Fruit fly (Drosophila melanogaster) ovary, adult (tissue): ENCODE data around the gene CG7551.
A peak's percentile ranks its signal among the peaks of the same experiment; 100 is the strongest.

Source experiments
- CG17801 ChIP-seq: fragments of 200-800 bp; optimal IDR thresholded peaks from 2 replicates; lab custom pipeline; 2019; ENCODE audit warnings: missing biosample characterization, mild to moderate bottlenecking, missing genetic modification characterization, moderate library complexity; ENCODE audit not compliant: partially characterized antibody

CG7551 gene

DNA sequence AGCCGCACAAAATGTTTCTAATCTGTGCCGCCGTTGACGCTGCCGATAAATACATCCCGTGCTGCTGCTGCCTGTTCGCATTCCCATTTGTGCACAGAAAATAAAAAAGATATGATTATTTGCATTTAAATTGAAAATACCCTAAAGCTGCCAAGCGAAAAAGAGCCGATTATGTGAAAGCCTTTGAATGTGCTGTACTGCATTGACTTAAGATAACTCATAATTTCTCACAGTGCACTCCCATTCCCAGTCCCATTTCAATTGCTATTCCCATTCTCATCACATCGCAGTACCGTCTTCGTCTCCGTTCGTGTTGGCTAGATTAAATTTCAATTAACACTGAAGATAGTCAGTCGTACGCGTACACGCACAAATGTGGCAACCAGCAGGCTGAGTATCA lies 9.4 kb upstream of the CG7551 start:
- no peak for TF ChIP-seq CG17801 (GFP tag; lab: Kevin White, UChicago)

DNA sequence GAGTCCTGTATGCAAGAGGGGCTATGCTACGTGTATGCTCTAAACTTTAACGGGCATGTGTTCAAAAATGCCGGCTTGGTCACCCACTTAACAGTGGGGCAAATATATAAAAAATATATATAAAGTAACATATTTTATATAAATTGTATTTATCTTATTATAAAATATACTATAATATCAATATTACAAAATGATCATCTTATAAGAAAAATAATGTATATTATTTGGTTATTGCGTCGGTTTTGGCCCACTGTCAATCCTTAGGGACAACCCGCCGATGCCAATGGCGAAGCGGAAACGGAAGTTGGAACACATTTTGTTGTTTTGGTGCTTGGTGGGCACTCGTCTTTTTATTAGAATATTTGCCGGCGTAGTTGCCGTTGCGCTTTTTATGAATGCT lies 7.8 kb upstream of the CG7551 start:
- no peak for TF ChIP-seq CG17801 (GFP tag; lab: Kevin White, UChicago)

DNA sequence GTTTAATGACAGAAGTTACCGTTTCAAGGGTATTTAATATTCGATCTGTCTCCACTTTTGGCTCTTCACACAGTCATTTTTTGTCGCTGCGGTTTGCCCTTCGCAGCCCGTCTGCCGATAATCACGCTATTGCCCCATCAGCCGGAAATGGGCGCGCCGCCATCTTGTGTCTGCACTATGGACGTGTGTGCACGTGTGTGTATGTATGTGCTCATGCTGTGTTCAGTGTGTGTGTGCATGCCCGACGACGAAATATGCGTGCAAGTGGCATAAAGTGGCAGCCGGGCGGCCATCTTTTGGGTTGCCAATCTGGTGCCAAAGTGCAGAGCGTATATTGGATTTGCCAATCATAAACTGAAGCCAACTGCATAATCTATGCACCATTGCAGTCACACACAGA lies 3.8 kb upstream of the CG7551 start:
- TF ChIP-seq CG17801 (GFP tag; lab: Kevin White, UChicago), result no peak

DNA sequence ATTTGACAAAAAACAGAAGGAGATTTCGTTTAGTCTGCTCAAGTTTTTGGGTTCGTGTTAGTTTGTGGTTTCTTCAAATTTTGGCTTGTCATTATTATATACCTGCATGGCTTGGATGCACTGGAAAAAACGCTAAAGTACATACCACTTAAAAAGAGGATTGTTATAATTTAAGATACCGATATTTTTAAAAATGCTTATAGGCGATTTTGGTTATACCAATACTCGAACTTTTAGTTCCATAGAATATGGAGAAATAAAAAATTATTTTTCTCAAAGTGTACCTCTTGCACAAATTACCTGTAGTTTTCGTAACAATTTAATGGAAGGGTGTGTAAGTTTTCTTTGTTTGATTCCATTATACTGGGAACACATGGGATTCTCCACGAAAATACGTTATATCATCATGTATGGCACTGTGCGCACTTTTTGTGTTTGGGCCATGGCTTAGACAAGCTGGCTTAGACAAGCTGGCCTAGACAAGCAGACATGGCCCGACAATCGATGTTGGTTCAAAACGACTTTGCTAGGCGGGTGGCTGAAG lies 7.2 kb downstream of the CG7551 start, which contains the start of gene Fum3:
Gene Fum3 (minus strand): TSS at position 494 of the 544 bp plus-strand sequence.
- no peak for TF ChIP-seq CG17801 (GFP tag; lab: Kevin White, UChicago)

DNA sequence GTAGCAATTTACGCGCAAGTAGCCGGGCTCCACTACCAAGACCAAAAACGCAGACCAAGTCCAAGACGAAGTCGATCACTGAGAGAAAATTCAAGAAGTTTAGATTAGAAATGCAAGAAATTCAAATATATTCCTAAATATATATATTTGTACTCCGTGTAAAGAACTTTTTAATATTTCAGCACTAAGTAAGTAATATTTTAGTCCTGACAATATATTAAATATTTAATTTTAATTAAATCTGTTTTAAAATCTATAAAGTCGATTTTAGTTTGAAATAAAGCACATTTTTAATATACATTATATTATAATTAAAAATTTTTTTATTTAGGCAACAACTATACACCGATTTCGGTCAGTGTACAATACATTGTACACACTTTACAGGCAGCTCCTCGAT lies 8.7 kb downstream of the CG7551 start:
- no peak for TF ChIP-seq CG17801 (GFP tag; lab: Kevin White, UChicago)

DNA sequence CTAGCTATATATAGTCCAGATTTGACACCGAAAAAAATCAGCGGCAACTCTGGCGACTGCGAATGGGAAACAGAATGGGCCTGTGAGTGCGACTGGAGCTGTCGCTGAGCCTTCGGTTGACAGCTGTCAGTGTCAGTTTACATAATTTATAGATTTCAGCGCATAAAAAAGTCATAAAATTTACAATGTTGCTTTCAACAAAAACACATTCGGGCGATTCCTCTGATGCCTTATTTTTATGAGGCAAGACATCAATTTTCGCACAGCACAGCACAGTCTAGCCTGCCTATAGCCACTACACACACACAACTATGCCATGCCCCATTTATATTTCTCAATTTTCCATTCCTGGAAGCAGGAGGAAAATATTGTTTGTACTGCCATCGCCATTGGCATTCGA lies 14.1 kb downstream of the CG7551 start:
- no peak for TF ChIP-seq CG17801 (GFP tag; lab: Kevin White, UChicago)

DNA sequence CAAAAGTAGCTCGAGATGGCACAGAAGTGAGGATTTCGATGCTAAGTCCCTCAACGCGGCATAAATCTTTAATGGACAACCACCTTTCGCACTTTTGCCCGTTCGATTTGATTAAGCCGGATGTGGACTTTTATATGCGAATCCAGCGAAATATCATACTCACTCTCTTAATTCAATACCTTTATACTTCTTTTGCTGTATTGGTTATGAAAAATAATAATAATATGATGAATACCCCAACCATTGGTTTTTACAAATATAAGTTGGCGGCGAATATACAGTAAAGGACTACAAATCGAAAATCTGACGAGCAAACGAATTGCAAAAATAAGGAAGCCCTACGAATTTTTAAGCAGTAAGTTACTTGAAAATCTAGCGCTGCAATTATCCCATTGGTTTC lies 14.7 kb downstream of the CG7551 start, which contains the start of gene Vha16-3:
Gene Vha16-3 (plus strand): TSS at position 301 of the 400 bp plus-strand sequence.
- TF ChIP-seq CG17801 (GFP tag; lab: Kevin White, UChicago), result no peak

DNA sequence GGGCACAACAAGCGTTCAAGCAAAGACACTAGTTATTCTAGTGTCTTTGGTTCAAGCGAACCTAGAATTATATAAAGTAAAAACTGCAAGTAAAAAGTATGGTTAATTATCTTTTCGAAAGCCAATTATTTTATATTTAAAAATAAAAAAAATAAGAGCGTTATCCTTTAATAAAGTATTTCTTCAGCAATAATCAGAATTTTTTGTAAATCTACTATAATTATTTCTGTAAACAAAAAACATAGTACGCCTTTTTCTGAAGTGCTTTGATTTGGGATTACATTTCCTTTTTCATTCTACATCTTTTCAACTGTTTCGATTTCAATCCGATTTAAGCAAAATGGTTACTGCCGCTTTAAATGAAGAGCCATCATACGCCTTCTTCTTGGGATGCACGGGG lies 16.4 kb downstream of the CG7551 start, which contains the start of gene Vha16-2:
Gene Vha16-2 (plus strand): TSS at position 301 of the 400 bp plus-strand sequence.
- TF ChIP-seq CG17801 (GFP tag; lab: Kevin White, UChicago), result no peak

DNA sequence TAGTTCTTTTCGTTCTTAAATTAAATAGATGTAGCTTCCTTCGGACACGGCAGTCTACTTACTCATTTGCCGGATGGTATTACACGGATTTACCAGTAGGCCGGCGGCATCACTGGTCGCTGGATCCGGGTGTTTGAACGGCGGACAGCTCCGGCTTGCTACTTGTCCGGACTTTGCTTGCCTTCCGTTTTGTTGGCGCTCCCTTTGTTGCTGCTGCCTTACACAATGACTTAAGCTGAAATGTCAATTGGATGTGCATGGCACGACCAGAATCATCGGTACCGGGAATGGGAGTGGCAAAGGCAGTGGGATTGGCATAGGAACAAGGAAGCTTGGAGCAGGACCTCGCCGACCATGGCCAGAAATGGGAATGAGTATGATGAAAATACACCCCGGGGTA lies 22.0 kb downstream of the CG7551 start:
- no peak for TF ChIP-seq CG17801 (GFP tag; lab: Kevin White, UChicago)

DNA sequence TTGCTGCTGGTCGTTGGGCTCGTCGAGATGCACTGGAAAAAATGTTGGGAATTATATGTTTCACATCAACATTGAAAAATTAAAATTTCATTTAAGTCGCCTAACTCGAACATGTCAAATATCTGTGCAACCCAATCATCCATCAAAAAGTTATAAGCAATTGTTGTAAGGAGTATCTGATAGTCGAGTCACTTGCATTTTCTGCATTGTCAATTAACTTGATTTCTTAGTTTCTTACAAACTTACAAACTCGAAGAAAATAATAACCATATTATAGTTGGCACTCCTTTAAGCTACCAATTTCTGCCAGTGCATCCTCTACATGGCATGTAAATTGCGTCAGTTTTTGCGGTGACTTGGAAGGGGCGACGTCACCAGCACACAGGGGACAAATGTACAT lies 24.8 kb downstream of the CG7551 start:
- TF ChIP-seq CG17801 (GFP tag; lab: Kevin White, UChicago), result no peak

DNA sequence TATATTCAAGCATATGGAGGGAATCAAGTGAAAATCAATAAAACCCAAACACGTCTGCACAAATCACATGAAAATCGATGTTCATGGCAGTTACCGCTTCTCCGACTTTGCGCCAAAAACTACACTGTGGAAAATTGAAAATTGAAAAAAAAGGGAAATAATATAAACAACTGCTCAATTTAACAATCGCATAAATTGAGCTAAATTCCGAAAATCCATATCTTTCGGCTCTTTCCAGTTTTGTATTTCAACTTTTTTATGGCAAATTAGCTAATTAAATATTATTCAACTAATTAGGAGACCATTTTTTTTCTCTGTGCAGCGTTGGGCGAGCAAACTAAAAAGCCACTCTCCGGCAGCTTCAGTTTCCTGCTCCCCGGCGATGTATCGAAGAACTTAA lies 26.2 kb downstream of the CG7551 start:
- no peak for TF ChIP-seq CG17801 (GFP tag; lab: Kevin White, UChicago)

DNA sequence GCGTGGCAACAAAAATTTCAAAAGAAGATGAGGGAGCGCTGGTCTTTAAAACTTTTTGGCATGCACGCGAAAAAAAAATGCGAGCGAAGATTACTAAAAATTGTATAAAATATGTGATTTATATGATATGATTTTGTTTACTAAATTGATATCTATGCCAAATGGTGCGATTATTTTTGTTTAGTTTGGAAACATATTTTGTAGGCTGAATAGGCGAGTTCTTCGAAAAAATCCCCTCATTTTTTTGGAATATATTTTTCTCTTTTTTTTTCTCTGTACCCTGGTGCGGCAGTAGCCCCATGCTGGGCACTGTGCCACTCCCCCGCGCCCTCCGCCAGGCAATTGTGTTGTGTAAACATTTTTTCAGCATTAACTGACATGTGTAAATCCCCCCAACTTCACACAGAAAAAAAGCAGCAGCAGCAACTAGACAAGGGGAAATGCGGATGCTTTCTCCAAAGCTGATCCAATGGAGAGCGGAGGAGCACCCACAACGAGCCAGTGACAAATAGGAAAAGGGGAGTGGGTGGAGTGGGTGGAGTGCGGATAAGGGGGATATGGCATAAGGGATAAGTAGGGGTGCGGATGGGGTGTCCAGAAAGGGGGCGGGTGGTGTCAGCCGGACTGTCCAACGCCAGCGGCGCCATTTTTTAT lies 27.8 kb downstream of the CG7551 start:
- no peak for TF ChIP-seq CG17801 (GFP tag; lab: Kevin White, UChicago)

DNA sequence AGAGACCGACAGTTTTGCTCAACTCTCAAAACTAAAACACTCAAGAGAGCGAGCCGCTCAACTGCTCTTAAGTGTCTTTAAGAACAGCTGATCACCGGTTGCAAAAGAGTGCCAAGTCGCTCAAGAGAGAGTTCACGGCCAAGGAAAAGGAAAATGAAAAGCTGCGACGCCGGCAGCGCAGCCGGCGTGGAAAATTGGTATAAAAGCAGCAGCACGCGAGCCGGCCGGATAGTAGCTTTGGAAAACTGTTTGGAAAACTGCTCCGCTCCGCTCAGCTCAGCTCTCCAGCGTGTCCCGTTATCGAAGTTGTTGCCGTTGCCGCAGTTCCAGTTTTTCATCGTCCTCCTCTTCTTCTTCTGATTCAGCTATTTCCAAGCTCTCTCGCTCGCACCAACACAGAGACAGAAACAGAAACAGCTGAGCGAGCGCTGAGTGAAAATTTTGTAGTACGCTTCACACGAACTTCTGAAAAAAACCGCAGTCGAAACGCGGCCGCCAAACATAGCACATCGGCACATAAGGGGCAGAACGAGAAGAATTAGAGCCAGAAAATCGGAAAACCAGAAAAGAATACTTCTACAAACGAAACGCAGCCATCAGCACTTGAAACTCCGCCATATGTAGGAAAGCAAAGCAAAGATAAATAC lies 29.2 kb downstream of the CG7551 start, which contains the start of gene chrb:
Gene chrb (plus strand): TSS at position 224 of the 647 bp plus-strand sequence.
- TF ChIP-seq CG17801 (GFP tag; lab: Kevin White, UChicago), result peak; percentile 55

DNA sequence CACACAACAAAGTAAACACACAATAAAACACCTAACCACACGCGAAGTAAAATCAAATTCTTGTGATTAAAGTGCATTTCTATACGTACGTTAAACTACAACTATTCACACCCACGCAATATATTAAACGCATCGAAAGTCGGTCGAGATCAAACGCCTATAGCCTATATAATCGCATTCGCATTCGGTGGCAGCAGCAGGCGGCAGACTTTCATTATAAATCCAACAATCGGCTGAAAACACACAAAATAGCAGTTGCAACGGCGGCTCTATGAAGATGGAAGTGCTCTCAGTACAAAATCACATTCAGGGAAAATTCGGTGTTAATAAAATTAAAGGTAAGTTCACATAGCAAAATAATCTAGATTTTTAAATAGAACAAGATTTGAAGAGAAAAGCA lies 30.0 kb downstream of the CG7551 start:
- no peak for TF ChIP-seq CG17801 (GFP tag; lab: Kevin White, UChicago)

DNA sequence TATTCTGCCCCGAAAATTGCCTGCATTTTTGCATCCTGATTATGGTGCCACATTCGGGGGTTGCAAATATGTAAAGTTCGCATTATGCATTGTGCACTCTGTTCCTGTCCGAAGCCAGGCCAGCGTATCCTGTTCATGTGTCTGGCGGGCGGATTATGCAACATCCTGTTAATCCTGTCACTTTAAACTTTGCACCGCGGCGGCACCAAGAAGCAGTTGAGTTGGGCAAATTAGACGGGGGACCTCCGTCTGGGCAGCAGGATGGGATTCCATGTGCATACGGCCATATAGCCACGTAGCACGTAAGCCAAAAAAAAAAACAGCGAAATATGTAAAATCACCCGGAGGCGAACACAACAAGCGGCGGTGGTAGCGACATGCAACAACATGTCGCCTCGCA lies 31.2 kb downstream of the CG7551 start:
- no peak for TF ChIP-seq CG17801 (GFP tag; lab: Kevin White, UChicago)

DNA sequence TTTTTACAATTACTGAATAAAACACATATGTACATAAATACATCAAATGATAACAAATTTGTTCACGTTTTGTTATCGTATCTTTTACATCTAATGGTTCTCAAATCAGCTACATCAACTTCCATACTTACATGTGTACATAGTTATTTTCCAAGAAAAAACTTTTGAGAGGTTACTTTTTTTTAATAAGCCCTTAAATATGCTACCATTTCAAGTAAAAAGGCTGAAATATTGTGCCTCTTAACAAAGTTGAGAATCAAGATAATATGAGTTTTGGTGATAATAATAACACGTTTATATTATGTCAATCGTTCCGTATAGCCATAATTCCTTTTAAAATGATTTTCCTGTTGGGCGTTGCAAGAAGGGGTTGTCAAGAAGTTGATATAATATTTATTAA lies 32.2 kb downstream of the CG7551 start:
- no peak for TF ChIP-seq CG17801 (GFP tag; lab: Kevin White, UChicago)
